Fruit fly (Drosophila melanogaster): Measurements from ENCODE around the gene CG34293.

dm6 chr3R:27167350-27167749, 2.0 kb upstream of the CG34293 start:
- no peak for TF ChIP-seq fd85E (GFP tag; optimal IDR thresholded peaks at IDR 0.05)
- TF ChIP-seq Eip78C (GFP tag), result peak; percentile 93
- TF ChIP-seq Eip75B (GFP tag; optimal IDR thresholded peaks at IDR 0.05), result peak; percentile 62
- TF ChIP-seq Met (GFP tag; optimal IDR thresholded peaks at IDR 0.05), result no peak
- TF ChIP-seq Hr39 (GFP tag; optimal IDR thresholded peaks at IDR 0.05), result no peak
- TF ChIP-seq CG11294 (GFP tag; IDR thresholded peaks at IDR 0.05), result peak; percentile 78
- TF ChIP-seq OdsH (GFP tag; optimal IDR thresholded peaks at IDR 0.05), result peak; percentile 63
- peak; percentile 92 for TF ChIP-seq CG32006 (GFP tag; optimal IDR thresholded peaks at IDR 0.05)
- TF ChIP-seq dsx (GFP tag; optimal IDR thresholded peaks at IDR 0.05; ENCODE audit: poor library complexity, severe bottlenecking), result peak; percentile 64
- TF ChIP-seq CG34406 (GFP tag; optimal IDR thresholded peaks at IDR 0.05), result no peak
- TF ChIP-seq CG11902 (GFP tag; optimal IDR thresholded peaks at IDR 0.05), result no peak
- peak; percentile 57 for TF ChIP-seq CG11762 (GFP tag; optimal IDR thresholded peaks at IDR 0.05; ENCODE audit: insufficient read depth)
- TF ChIP-seq cyc (GFP tag; optimal IDR thresholded peaks at IDR 0.05), result no peak
- TF ChIP-seq Ets21C (GFP tag; optimal IDR thresholded peaks at IDR 0.05), result no peak

Measured in whole organism, prepupa.